Worm (Caenorhabditis elegans): ENCODE results near the gene nhr-20.
A peak's percentile ranks its signal among the peaks of the same experiment; 100 is the strongest.

nhr-20 gene

ce11 chrIII:4228008-4228407 is 5.0 kb downstream of the nhr-20 start, which contains the start of gene mpk-1:
Gene mpk-1, minus strand, starts transcription at chrIII:4228108.
- no peak for TF ChIP-seq unc-3 (GFP tag; conservative IDR thresholded peaks at IDR 0.05)
- no peak for TF ChIP-seq unc-3 (tag; optimal IDR thresholded peaks at IDR 0.05)
- TF ChIP-seq fkh-10 (GFP tag; optimal IDR thresholded peaks at IDR 0.05), result no peak
- no peak for TF ChIP-seq pha-2 (tag; optimal IDR thresholded peaks at IDR 0.05)
- TF ChIP-seq tbx-2 (tag; optimal IDR thresholded peaks at IDR 0.05), result no peak
- no peak for TF ChIP-seq lim-6 (tag; optimal IDR thresholded peaks at IDR 0.05)

- TF ChIP-seq C38D4.7 (GFP tag; optimal IDR thresholded peaks at IDR 0.05), result no peak
- TF ChIP-seq fkh-10 (GFP tag; optimal IDR thresholded peaks at IDR 0.05), result no peak
- no peak for TF ChIP-seq T23F11.4 (GFP tag; optimal IDR thresholded peaks at IDR 0.05)
- no peak for TF ChIP-seq unc-55 (GFP tag; optimal IDR thresholded peaks at IDR 0.05)
Observed at ce11 chrIII:4227363-4227762, 5.7 kb downstream of the nhr-20 start.

DNA sequence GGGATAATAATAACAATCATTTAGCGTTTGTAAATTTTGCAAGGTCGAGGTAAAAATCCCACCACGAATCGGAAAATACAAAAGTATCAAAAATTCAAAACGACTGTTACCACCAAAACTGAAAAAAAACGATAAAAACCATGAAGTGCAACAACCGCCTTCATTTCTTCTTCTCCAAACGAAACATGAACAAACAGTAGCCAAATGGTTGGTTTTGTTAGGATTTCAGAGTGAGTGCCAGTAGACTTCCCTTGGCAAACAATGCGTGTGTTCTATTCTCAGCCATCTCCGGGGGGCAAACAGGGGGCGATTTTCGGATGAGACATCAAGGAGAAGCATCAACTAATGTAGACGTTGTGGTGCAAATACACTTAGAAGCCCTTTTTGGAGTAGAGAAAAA is 8.3 kb downstream of the nhr-20 start:
- TF ChIP-seq ceh-30 (tag; optimal IDR thresholded peaks at IDR 0.05) (no peak), nhr-232 (tag; optimal IDR thresholded peaks at IDR 0.05) (no peak), dve-1 (tag; optimal IDR thresholded peaks at IDR 0.05) (no peak), syd-9 (tag; optimal IDR thresholded peaks at IDR 0.05) (no peak)

DNA sequence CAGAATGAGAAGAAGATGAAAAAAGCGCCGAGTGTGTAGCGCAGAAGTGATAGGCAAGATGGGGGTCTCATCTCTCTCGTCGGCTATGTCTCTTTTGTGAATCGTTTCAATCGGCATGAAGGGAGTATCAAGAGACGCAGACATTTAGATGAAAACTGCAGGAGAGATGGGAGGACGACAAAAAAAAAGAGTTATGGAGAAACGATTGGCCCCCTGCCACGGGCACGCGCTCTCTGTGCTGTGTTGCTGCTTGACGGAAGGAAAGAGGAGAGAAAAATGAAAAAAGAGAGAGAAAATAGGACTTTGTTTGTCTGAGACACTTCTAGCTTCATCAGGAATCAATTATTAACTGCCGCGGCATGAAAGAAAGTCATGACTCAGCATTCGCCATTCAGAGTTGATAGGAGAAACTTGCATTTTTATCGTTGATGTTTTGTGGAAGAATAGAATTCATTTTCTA is 9.3 kb downstream of the nhr-20 start:
- TF ChIP-seq che-1 (tag; optimal IDR thresholded peaks at IDR 0.05) (no peak), ets-4 (tag; optimal IDR thresholded peaks at IDR 0.05) (peak; percentile 57), ceh-18 (tag; optimal IDR thresholded peaks at IDR 0.05) (peak; percentile 98), K02D7.2 (tag; optimal IDR thresholded peaks at IDR 0.05) (no peak), ceh-2 (tag; optimal IDR thresholded peaks at IDR 0.05) (peak; percentile 31), fax-1 (tag; optimal IDR thresholded peaks at IDR 0.05) (no peak), mec-3 (tag; optimal IDR thresholded peaks at IDR 0.05; ENCODE audit: borderline replicate concordance) (no peak), dve-1 (tag; optimal IDR thresholded peaks at IDR 0.05) (peak; percentile 29), hlh-8 (tag; optimal IDR thresholded peaks at IDR 0.05) (peak; percentile 36), K09A11.1 (tag; optimal IDR thresholded peaks at IDR 0.05; ENCODE audit: insufficient read depth) (peak; percentile 42), ztf-16 (tag; optimal IDR thresholded peaks at IDR 0.05) (no peak), tbx-7 (tag; optimal IDR thresholded peaks at IDR 0.05) (no peak), unc-3 (GFP tag; conservative IDR thresholded peaks at IDR 0.05) (no peak), unc-3 (tag; optimal IDR thresholded peaks at IDR 0.05) (peak; percentile 57), fkh-6 (tag; optimal IDR thresholded peaks at IDR 0.05) (peak; percentile 43), ceh-24 (tag; optimal IDR thresholded peaks at IDR 0.05) (no peak), pag-3 (tag; optimal IDR thresholded peaks at IDR 0.05; ENCODE audit: borderline replicate concordance) (peak; percentile 21), ceh-22 (tag; optimal IDR thresholded peaks at IDR 0.05) (no peak), unc-55 (GFP tag; optimal IDR thresholded peaks at IDR 0.05) (peak; percentile 86), C08G9.2 (tag; optimal IDR thresholded peaks at IDR 0.05) (peak; percentile 49), ceh-31 (tag; optimal IDR thresholded peaks at IDR 0.05) (peak; percentile 87), gmeb-2 (tag; optimal IDR thresholded peaks at IDR 0.05) (no peak), ceh-45 (GFP tag; IDR thresholded peaks at IDR 0.05) (no peak), ref-2 (tag; optimal IDR thresholded peaks at IDR 0.05) (peak; percentile 61), lin-11 (tag; optimal IDR thresholded peaks at IDR 0.05) (no peak), ceh-19 (GFP tag; optimal IDR thresholded peaks at IDR 0.05) (peak; percentile 35), hlh-13 (GFP tag; optimal IDR thresholded peaks at IDR 0.05) (no peak), hlh-15 (tag; optimal IDR thresholded peaks at IDR 0.05) (no peak), pqm-1 (tag; optimal IDR thresholded peaks at IDR 0.05) (peak; percentile 55), sdc-2 (tag; optimal IDR thresholded peaks at IDR 0.05) (peak; percentile 32), elt-2 (tag; optimal IDR thresholded peaks at IDR 0.05) (peak; percentile 60), ceh-34 (tag; optimal IDR thresholded peaks at IDR 0.05) (peak; percentile 72), pha-2 (tag; optimal IDR thresholded peaks at IDR 0.05) (no peak), hlh-30 (tag; optimal IDR thresholded peaks at IDR 0.05; ENCODE audit: insufficient read depth) (peak; percentile 62), pha-4 (tag; optimal IDR thresholded peaks at IDR 0.05) (no peak), tbx-2 (tag; optimal IDR thresholded peaks at IDR 0.05) (peak; percentile 78), F13H6.1 (tag; optimal IDR thresholded peaks at IDR 0.05) (peak; percentile 33), madf-2 (tag; optimal IDR thresholded peaks at IDR 0.05) (no peak), nfya-1 (tag; optimal IDR thresholded peaks at IDR 0.05) (peak; percentile 88), nhr-11 (tag; optimal IDR thresholded peaks at IDR 0.05) (no peak)

Data from whole organism, late embryonic.